Worm (Caenorhabditis elegans) whole organism, L3 larva: ENCODE results near the gene C07E3.8.

Source experiments
- R02D3.7 ChIP-seq: fragments of 150-350 bp; optimal IDR thresholded peaks from 2 replicates; lab custom pipeline; 2014; ENCODE audit warnings: missing biosample characterization, missing genetic modification characterization
- ZK546.5 ChIP-seq: sonication (generic microtip); optimal IDR thresholded peaks from 2 replicates; lab custom pipeline; 2017; ENCODE audit warnings: missing biosample characterization, missing genetic modification characterization
- aly-2 ChIP-seq: fragments of 150-350 bp; optimal IDR thresholded peaks from 2 replicates; lab custom pipeline; 2014; ENCODE audit warnings: missing biosample characterization, missing genetic modification characterization
- ama-1 ChIP-seq: fragments of 150-350 bp; optimal IDR thresholded peaks from 2 replicates; lab custom pipeline; 2018
- ceh-28 ChIP-seq: fragments of 150-350 bp; optimal IDR thresholded peaks from 2 replicates; lab custom pipeline; 2014; ENCODE audit warnings: missing biosample characterization, missing genetic modification reagents, missing genetic modification characterization
- ceh-82 ChIP-seq: fragments of 150-350 bp; optimal IDR thresholded peaks from 2 replicates; lab custom pipeline; 2014; ENCODE audit warnings: missing biosample characterization, missing genetic modification characterization
- egl-27 ChIP-seq: sonication (generic microtip); optimal IDR thresholded peaks from 4 replicates; lab custom pipeline; 2017; ENCODE audit warnings: missing biosample characterization, missing genetic modification reagents, missing genetic modification characterization
- egl-5 ChIP-seq: fragments of 150-350 bp; optimal IDR thresholded peaks from 2 replicates; lab custom pipeline; 2017; ENCODE audit warnings: missing biosample characterization, missing genetic modification reagents, missing genetic modification characterization, inconsistent platforms
- elt-1 ChIP-seq: fragments of 150-350 bp; optimal IDR thresholded peaks from 2 replicates; lab custom pipeline; 2014; ENCODE audit warnings: missing biosample characterization, missing genetic modification characterization
- elt-2 ChIP-seq: sonication (generic microtip); optimal IDR thresholded peaks from 2 replicates; lab custom pipeline; 2016; ENCODE audit warnings: missing genetic modification reagents, mild to moderate bottlenecking, missing genetic modification characterization, missing compliant biosample characterization
- elt-3 ChIP-seq, 3 experiments: fragments of 150-350 bp in 1 of 3; sonication (generic microtip) in 2 of 3; optimal IDR thresholded peaks; 2 replicates in 2 of 3; 4 replicates in 1 of 3; lab custom pipeline; 2014 to 2017; ENCODE audit warnings: missing biosample characterization in 3 of 3, missing genetic modification characterization in 3 of 3
- fkh-10 ChIP-seq: sonication (generic microtip); optimal IDR thresholded peaks from 2 replicates; lab custom pipeline; 2017; ENCODE audit warnings: missing biosample characterization, missing genetic modification reagents, missing genetic modification characterization
- fos-1 ChIP-seq: fragments of 150-350 bp; optimal IDR thresholded peaks from 2 replicates; lab custom pipeline; 2014; ENCODE audit warnings: missing biosample characterization, missing genetic modification characterization
- hmg-11 ChIP-seq: sonication (generic microtip); optimal IDR thresholded peaks from 2 replicates; lab custom pipeline; 2016; ENCODE audit warnings: missing genetic modification characterization, missing compliant biosample characterization
- jun-1 ChIP-seq: fragments of 150-350 bp; optimal IDR thresholded peaks from 2 replicates; lab custom pipeline; 2014; ENCODE audit warnings: missing biosample characterization, missing genetic modification reagents, missing genetic modification characterization
- lin-15B ChIP-seq: fragments of 150-350 bp; optimal IDR thresholded peaks from 2 replicates; lab custom pipeline; 2014; ENCODE audit warnings: missing biosample characterization, missing genetic modification characterization
- lin-39 ChIP-seq: fragments of 150-350 bp; optimal IDR thresholded peaks from 2 replicates; lab custom pipeline; 2018; ENCODE audit warnings: missing biosample characterization, missing genetic modification reagents, missing genetic modification characterization
- lsy-12 ChIP-seq: sonication (generic microtip); optimal IDR thresholded peaks from 2 replicates; lab custom pipeline; 2016; ENCODE audit warnings: mild to moderate bottlenecking, missing genetic modification characterization, missing compliant biosample characterization
- mdl-1 ChIP-seq: fragments of 150-350 bp; optimal IDR thresholded peaks from 2 replicates; lab custom pipeline; 2014; ENCODE audit warnings: missing biosample characterization, missing genetic modification characterization
- mml-1 ChIP-seq: fragments of 150-350 bp; sonication (generic microtip); optimal IDR thresholded peaks from 3 replicates; lab custom pipeline; 2014; ENCODE audit warnings: missing biosample characterization, missing genetic modification characterization
- nfya-1 ChIP-seq: sonication (generic microtip); optimal IDR thresholded peaks from 2 replicates; lab custom pipeline; 2017; ENCODE audit warnings: missing genetic modification characterization, mild to moderate bottlenecking, missing compliant biosample characterization, antibody characterized with exemption, moderate library complexity; ENCODE audit not compliant: insufficient read depth
- nhr-11 ChIP-seq: fragments of 150-350 bp; optimal IDR thresholded peaks from 2 replicates; lab custom pipeline; 2014; ENCODE audit warnings: missing biosample characterization, missing genetic modification characterization
- nhr-12 ChIP-seq: fragments of 150-350 bp; optimal IDR thresholded peaks from 2 replicates; lab custom pipeline; 2014; ENCODE audit warnings: missing biosample characterization, missing genetic modification characterization
- nhr-23 ChIP-seq: fragments of 150-350 bp; optimal IDR thresholded peaks from 2 replicates; lab custom pipeline; 2014; ENCODE audit warnings: missing biosample characterization, missing genetic modification reagents, missing genetic modification characterization
- nhr-25 ChIP-seq: sonication (generic microtip); optimal IDR thresholded peaks from 2 replicates; lab custom pipeline; 2017; ENCODE audit warnings: missing biosample characterization, missing genetic modification characterization
- nhr-43 ChIP-seq: sonication (generic microtip); optimal IDR thresholded peaks from 2 replicates; lab custom pipeline; 2016; ENCODE audit warnings: mild to moderate bottlenecking, missing genetic modification characterization, missing compliant biosample characterization; ENCODE audit not compliant: poor library complexity, severe bottlenecking
- nhr-67 ChIP-seq: fragments of 150-350 bp; optimal IDR thresholded peaks from 2 replicates; lab custom pipeline; 2014; ENCODE audit warnings: missing biosample characterization, missing genetic modification characterization
- nhr-76 ChIP-seq: fragments of 150-350 bp; sonication (generic microtip); optimal IDR thresholded peaks from 5 replicates; lab custom pipeline; 2014; ENCODE audit warnings: missing biosample characterization, missing genetic modification characterization
- nhr-77 ChIP-seq: fragments of 150-350 bp; optimal IDR thresholded peaks from 2 replicates; lab custom pipeline; 2014; ENCODE audit warnings: missing biosample characterization, missing genetic modification characterization
- pha-4 ChIP-seq: fragments of 150-350 bp; optimal IDR thresholded peaks from 2 replicates; lab custom pipeline; 2014; ENCODE audit warnings: missing biosample characterization, missing genetic modification reagents, missing genetic modification characterization
- pqm-1 ChIP-seq: fragments of 150-350 bp; optimal IDR thresholded peaks from 2 replicates; lab custom pipeline; 2017; ENCODE audit warnings: missing biosample characterization, missing genetic modification characterization, inconsistent platforms
- skn-1 ChIP-seq: fragments of 150-350 bp; optimal IDR thresholded peaks from 2 replicates; lab custom pipeline; 2014; ENCODE audit warnings: missing biosample characterization, missing genetic modification characterization
- snpc-4 ChIP-seq: fragments of 150-350 bp; optimal IDR thresholded peaks from 2 replicates; lab custom pipeline; 2014; ENCODE audit warnings: missing biosample characterization, missing genetic modification characterization
- tbx-2 ChIP-seq: sonication (generic microtip); optimal IDR thresholded peaks from 2 replicates; lab custom pipeline; 2016; ENCODE audit warnings: mild to moderate bottlenecking, missing genetic modification characterization, missing compliant biosample characterization
- unc-62 ChIP-seq: fragments of 150-350 bp; sonication (generic microtip); optimal IDR thresholded peaks from 4 replicates; lab custom pipeline; 2014; ENCODE audit warnings: missing biosample characterization, missing genetic modification reagents, missing genetic modification characterization
- ztf-11 ChIP-seq: fragments of 150-350 bp; optimal IDR thresholded peaks from 2 replicates; lab custom pipeline; 2014; ENCODE audit warnings: missing biosample characterization, missing genetic modification characterization
- ztf-4 ChIP-seq: fragments of 150-350 bp; optimal IDR thresholded peaks from 2 replicates; lab custom pipeline; 2014; ENCODE audit warnings: missing biosample characterization, missing genetic modification characterization

C07E3.8 gene

ce11 chrII:10389038-10389437 lies 37.0 kb downstream of the C07E3.8 start:
- TF ChIP-seq nhr-76 (tag; lab: Kevin White, UChicago) (no peak), hmg-11 (tag; lab: Kevin White, UChicago) (peak; percentile 7), elt-3 (tag; optimal IDR thresholded peaks at IDR 0.05; lab: Kevin White, UChicago) (peak in 1 of 3 experiments; percentile 58), lsy-12 (tag; lab: Kevin White, UChicago) (peak; percentile 28), skn-1 (tag; lab: Kevin White, UChicago) (peak; percentile 46), fos-1 (no peak), aly-2 (tag; lab: Kevin White, UChicago) (no peak), pha-4 (peak; percentile 85), nhr-43 (tag; lab: Kevin White, UChicago) (peak; percentile 84), elt-2 (tag; lab: Kevin White, UChicago) (peak; percentile 94), pqm-1 (tag; lab: Kevin White, UChicago) (peak; percentile 83), ama-1 (lab: Kevin White, UChicago) (peak; percentile 13), nhr-25 (tag; lab: Kevin White, UChicago) (peak; percentile 86), mdl-1 (tag; lab: Kevin White, UChicago) (peak; percentile 72), fkh-10 (GFP tag; lab: Kevin White, UChicago) (no peak), egl-27 (tag; lab: Kevin White, UChicago) (peak; percentile 16), jun-1 (peak; percentile 74), snpc-4 (peak; percentile 15), nhr-23 (peak; percentile 69), R02D3.7 (tag; lab: Kevin White, UChicago) (no peak), nhr-77 (tag; lab: Kevin White, UChicago) (no peak), nfya-1 (tag; lab: Kevin White, UChicago) (peak; percentile 74)

DNA sequence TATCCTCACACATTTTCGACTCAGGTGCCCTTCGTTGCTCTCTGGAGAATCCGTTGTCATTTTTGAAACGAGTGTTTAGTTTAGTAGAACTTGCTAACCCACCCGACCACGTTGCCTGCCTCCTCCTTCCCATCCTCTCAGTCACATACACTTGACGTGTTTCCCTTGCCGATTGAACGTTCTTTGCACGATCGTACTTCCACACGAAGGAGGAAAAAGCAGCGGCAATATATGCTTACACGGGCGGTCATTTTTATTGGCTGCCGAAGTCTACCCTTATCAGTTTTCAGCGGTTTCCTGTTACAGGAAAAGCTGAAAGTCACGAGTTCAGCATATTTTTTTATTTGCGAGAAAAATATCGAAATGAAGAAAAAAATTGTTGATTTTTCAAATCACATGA lies 37.7 kb downstream of the C07E3.8 start:
- no peak for TF ChIP-seq nhr-77 (tag; lab: Kevin White, UChicago)
- TF ChIP-seq fkh-10 (GFP tag; lab: Kevin White, UChicago): no peak
- no peak for TF ChIP-seq nhr-12 (tag; lab: Kevin White, UChicago)
- peak; percentile 56 for TF ChIP-seq nhr-25 (tag; lab: Kevin White, UChicago)
- peak; percentile 69 for TF ChIP-seq pha-4
- no peak for TF ChIP-seq hmg-11 (tag; lab: Kevin White, UChicago)
- TF ChIP-seq nhr-76 (tag; lab: Kevin White, UChicago): peak; percentile 4
- TF ChIP-seq nfya-1 (tag; lab: Kevin White, UChicago): peak; percentile 62
- no peak for TF ChIP-seq elt-1
- TF ChIP-seq mml-1 (tag; lab: Kevin White, UChicago): peak; percentile 53
- TF ChIP-seq ama-1 (lab: Kevin White, UChicago): peak; percentile 75
- TF ChIP-seq jun-1: peak; percentile 75
- TF ChIP-seq elt-2 (tag; lab: Kevin White, UChicago): peak; percentile 89
- no peak for TF ChIP-seq unc-62
- TF ChIP-seq pqm-1 (tag; lab: Kevin White, UChicago): peak; percentile 97
- TF ChIP-seq ztf-4 (tag; lab: Kevin White, UChicago): no peak
- TF ChIP-seq nhr-23: peak; percentile 19
- TF ChIP-seq nhr-43 (tag; lab: Kevin White, UChicago): peak; percentile 60
- peak; percentile 14 for TF ChIP-seq lin-15B (tag; lab: Kevin White, UChicago)

ce11 chrII:10390250-10390821 lies 38.3 kb downstream of the C07E3.8 start:
- TF ChIP-seq nhr-77 (tag; lab: Kevin White, UChicago) (no peak), tbx-2 (peak; percentile 18), ama-1 (lab: Kevin White, UChicago) (peak; percentile 28), egl-27 (tag; lab: Kevin White, UChicago) (no peak), lin-39 (tag; lab: Kevin White, UChicago) (peak; percentile 38), nhr-12 (tag; lab: Kevin White, UChicago) (no peak), mml-1 (tag; lab: Kevin White, UChicago) (peak; percentile 28), lin-15B (tag; lab: Kevin White, UChicago) (no peak), nhr-67 (tag; lab: Kevin White, UChicago) (no peak), ztf-11 (tag; lab: Kevin White, UChicago) (no peak), ceh-82 (tag; lab: Kevin White, UChicago) (no peak), nhr-25 (tag; lab: Kevin White, UChicago) (peak; percentile 71), ZK546.5 (tag; lab: Kevin White, UChicago) (no peak), nhr-23 (peak; percentile 78), unc-62 (no peak), pha-4 (peak; percentile 27), ceh-28 (tag; lab: Kevin White, UChicago) (no peak), nhr-76 (tag; lab: Kevin White, UChicago) (no peak), egl-5 (tag; lab: Kevin White, UChicago) (no peak), elt-2 (tag; lab: Kevin White, UChicago) (peak; percentile 44), elt-3 (tag; optimal IDR thresholded peaks at IDR 0.05; lab: Kevin White, UChicago) (peak in 1 of 3 experiments; percentile 66), snpc-4 (no peak), mdl-1 (tag; lab: Kevin White, UChicago) (peak; percentile 4), pqm-1 (tag; lab: Kevin White, UChicago) (peak; percentile 61), nhr-43 (tag; lab: Kevin White, UChicago) (peak; percentile 77), nhr-11 (tag; lab: Kevin White, UChicago) (peak; percentile 39), jun-1 (peak; percentile 58), nfya-1 (tag; lab: Kevin White, UChicago) (peak; percentile 56)
